Worm (Caenorhabditis elegans) whole organism, L4/young adult: ENCODE data around the gene Y43F8B.28.

Experiments used
- W03F9.2 ChIP-seq: fragments of 150-350 bp; optimal IDR thresholded peaks from 2 replicates; lab custom pipeline; 2014; ENCODE audit warnings: missing biosample characterization, missing genetic modification characterization
- dao-5 ChIP-seq: sonication (generic microtip); optimal IDR thresholded peaks from 2 replicates; lab custom pipeline; 2016; ENCODE audit warnings: missing genotype, missing genetic modification characterization, moderate library complexity, missing compliant biosample characterization
- him-1 ChIP-seq: sonication (generic microtip); optimal IDR thresholded peaks from 2 replicates; lab custom pipeline; 2016; ENCODE audit warnings: missing genotype, missing genetic modification reagents, missing genetic modification characterization, missing compliant biosample characterization

DNA sequence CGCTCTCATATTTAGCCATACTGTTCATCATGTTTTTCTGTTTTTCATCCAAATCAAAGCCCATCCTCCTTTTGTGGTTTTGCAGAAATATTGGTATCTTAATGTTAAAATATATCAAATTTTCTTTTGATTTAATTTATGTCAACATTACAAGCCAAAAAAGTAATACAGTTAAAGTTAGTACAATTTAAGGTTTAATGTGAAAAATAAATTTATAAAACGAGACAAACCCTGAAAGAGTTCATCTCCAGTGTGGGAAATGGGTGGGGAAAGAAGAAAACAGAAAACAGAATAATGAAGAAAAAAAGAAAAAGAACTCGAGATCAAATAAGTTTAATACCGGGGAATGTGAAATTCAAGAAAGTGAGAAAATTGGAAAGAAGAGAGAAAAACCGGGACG is 36.3 kb upstream of the Y43F8B.28 start, which contains the start of gene M04C3.2:
- TF ChIP-seq W03F9.2 (tag; lab: Kevin White, UChicago) (no peak), dao-5 (tag; lab: Kevin White, UChicago) (no peak), him-1 (tag; lab: Kevin White, UChicago) (no peak)
